Worm (Caenorhabditis elegans) whole organism, L2 larva: ENCODE results near the gene Y4C6B.3.

Experiments
- C34F6.9 ChIP-seq: fragments of 150-350 bp; optimal IDR thresholded peaks from 2 replicates; lab custom pipeline; 2014; ENCODE audit warnings: missing biosample characterization, missing genetic modification characterization
- F13H6.1 ChIP-seq: sonication (generic microtip); optimal IDR thresholded peaks from 2 replicates; lab custom pipeline; 2016; ENCODE audit warnings: missing genetic modification characterization, missing compliant biosample characterization
- R02D3.7 ChIP-seq: fragments of 150-350 bp; optimal IDR thresholded peaks from 2 replicates; lab custom pipeline; 2014; ENCODE audit warnings: missing biosample characterization, missing genetic modification characterization
- Y55F3AM.14 ChIP-seq: fragments of 200-800 bp; sonication (Bioruptor generic); optimal IDR thresholded peaks from 2 replicates; lab custom pipeline; 2018; ENCODE audit warnings: mild to moderate bottlenecking, missing genetic modification characterization, missing compliant biosample characterization
- ZK546.5 ChIP-seq: sonication (generic microtip); optimal IDR thresholded peaks from 2 replicates; lab custom pipeline; 2017; ENCODE audit warnings: missing biosample characterization, missing genetic modification characterization
- alr-1 ChIP-seq: fragments of 150-350 bp; optimal IDR thresholded peaks from 2 replicates; lab custom pipeline; 2014; ENCODE audit warnings: missing biosample characterization, missing genetic modification characterization
- ama-1 ChIP-seq: fragments of 150-350 bp; optimal IDR thresholded peaks from 2 replicates; lab custom pipeline; 2018; ENCODE audit warnings: inconsistent platforms
- blmp-1 ChIP-seq: sonication (generic microtip); optimal IDR thresholded peaks from 2 replicates; lab custom pipeline; 2017; ENCODE audit warnings: missing genetic modification characterization, mild to moderate bottlenecking, missing compliant biosample characterization, antibody characterized with exemption, moderate library complexity; ENCODE audit not compliant: insufficient read depth
- ceh-16 ChIP-seq: fragments of 150-350 bp; optimal IDR thresholded peaks from 2 replicates; lab custom pipeline; 2014; ENCODE audit warnings: missing biosample characterization, missing genetic modification characterization
- ceh-82 ChIP-seq: fragments of 150-350 bp; optimal IDR thresholded peaks from 2 replicates; lab custom pipeline; 2014; ENCODE audit warnings: missing biosample characterization, missing genetic modification characterization
- crh-2 ChIP-seq: sonication (generic microtip); optimal IDR thresholded peaks from 2 replicates; lab custom pipeline; 2017; ENCODE audit warnings: missing biosample characterization, missing genetic modification characterization
- dmd-4 ChIP-seq: sonication (generic microtip); optimal IDR thresholded peaks from 2 replicates; lab custom pipeline; 2017; ENCODE audit warnings: missing biosample characterization, missing genetic modification characterization
- egl-27 ChIP-seq: sonication (generic microtip); optimal IDR thresholded peaks from 3 replicates; lab custom pipeline; 2017; ENCODE audit warnings: missing biosample characterization, missing genetic modification reagents, missing genetic modification characterization
- elt-1 ChIP-seq: fragments of 150-350 bp; optimal IDR thresholded peaks from 2 replicates; lab custom pipeline; 2014; ENCODE audit warnings: missing biosample characterization, missing genetic modification characterization
- elt-3 ChIP-seq: sonication (generic microtip); optimal IDR thresholded peaks from 2 replicates; lab custom pipeline; 2017; ENCODE audit warnings: missing biosample characterization, missing genetic modification characterization
- fos-1 ChIP-seq: fragments of 150-350 bp; optimal IDR thresholded peaks from 2 replicates; lab custom pipeline; 2014; ENCODE audit warnings: missing biosample characterization, missing genetic modification characterization
- gmeb-1 ChIP-seq: fragments of 150-350 bp; optimal IDR thresholded peaks from 2 replicates; lab custom pipeline; 2014; ENCODE audit warnings: missing biosample characterization, missing genetic modification characterization
- lin-11 ChIP-seq: fragments of 150-350 bp; sonication (generic microtip); optimal IDR thresholded peaks from 2 replicates; lab custom pipeline; 2014; ENCODE audit warnings: missing biosample characterization, missing genetic modification characterization, inconsistent platforms, mixed read lengths
- lin-13 ChIP-seq: fragments of 150-350 bp; optimal IDR thresholded peaks from 2 replicates; lab custom pipeline; 2014; ENCODE audit warnings: missing biosample characterization, missing genetic modification reagents, missing genetic modification characterization
- lin-39 ChIP-seq: fragments of 150-350 bp; optimal IDR thresholded peaks from 2 replicates; lab custom pipeline; 2014; ENCODE audit warnings: missing biosample characterization, missing genetic modification reagents, missing genetic modification characterization
- lsy-2 ChIP-seq, 2 experiments: fragments of 150-350 bp in 1 of 2; sonication (generic microtip) in 1 of 2; optimal IDR thresholded peaks; 2 replicates each; lab custom pipeline; 2014 to 2017; ENCODE audit warnings: missing biosample characterization in 2 of 2, missing genetic modification characterization in 2 of 2
- mab-5 ChIP-seq: fragments of 150-350 bp; optimal IDR thresholded peaks from 2 replicates; lab custom pipeline; 2014; ENCODE audit warnings: missing biosample characterization, missing genetic modification characterization
- mbf-1 ChIP-seq: sonication (generic microtip); optimal IDR thresholded peaks from 2 replicates; lab custom pipeline; 2017; ENCODE audit warnings: missing biosample characterization, missing genetic modification characterization
- mdl-1 ChIP-seq, 2 experiments: fragments of 150-350 bp in 1 of 2; sonication (generic microtip) in 1 of 2; optimal IDR thresholded peaks; 2 replicates each; lab custom pipeline; 2017; ENCODE audit warnings: missing biosample characterization in 2 of 2, missing genetic modification characterization in 2 of 2
- nhr-10 ChIP-seq: sonication (generic microtip); optimal IDR thresholded peaks from 2 replicates; lab custom pipeline; 2017; ENCODE audit warnings: missing biosample characterization, missing genetic modification characterization
- nhr-11 ChIP-seq: fragments of 150-350 bp; optimal IDR thresholded peaks from 2 replicates; lab custom pipeline; 2014; ENCODE audit warnings: missing biosample characterization, missing genetic modification characterization
- nhr-12 ChIP-seq: fragments of 150-350 bp; optimal IDR thresholded peaks from 2 replicates; lab custom pipeline; 2014; ENCODE audit warnings: missing biosample characterization, missing genetic modification characterization
- nhr-129 ChIP-seq: fragments of 150-350 bp; optimal IDR thresholded peaks from 2 replicates; lab custom pipeline; 2014; ENCODE audit warnings: missing biosample characterization, missing genetic modification characterization
- nhr-21 ChIP-seq: fragments of 150-350 bp; optimal IDR thresholded peaks from 2 replicates; lab custom pipeline; 2014; ENCODE audit warnings: missing biosample characterization, missing genetic modification characterization
- nhr-23 ChIP-seq: fragments of 150-350 bp; optimal IDR thresholded peaks from 2 replicates; lab custom pipeline; 2014; ENCODE audit warnings: missing biosample characterization, missing genetic modification reagents, missing genetic modification characterization
- nhr-237 ChIP-seq: fragments of 150-350 bp; optimal IDR thresholded peaks from 2 replicates; lab custom pipeline; 2014; ENCODE audit warnings: missing biosample characterization, missing genetic modification characterization
- nhr-25 ChIP-seq: fragments of 150-350 bp; sonication (generic microtip); optimal IDR thresholded peaks from 3 replicates; lab custom pipeline; 2014; ENCODE audit warnings: missing biosample characterization, missing genetic modification characterization
- nhr-6 ChIP-seq: fragments of 150-350 bp; optimal IDR thresholded peaks from 2 replicates; lab custom pipeline; 2014; ENCODE audit warnings: missing biosample characterization, missing genetic modification characterization
- nhr-77 ChIP-seq: fragments of 150-350 bp; optimal IDR thresholded peaks from 2 replicates; lab custom pipeline; 2014; ENCODE audit warnings: missing biosample characterization, missing genetic modification characterization
- peb-1 ChIP-seq: fragments of 150-350 bp; optimal IDR thresholded peaks from 2 replicates; lab custom pipeline; 2014; ENCODE audit warnings: missing biosample characterization, missing genetic modification characterization
- sem-4 ChIP-seq: fragments of 150-350 bp; optimal IDR thresholded peaks from 2 replicates; lab custom pipeline; 2014; ENCODE audit warnings: missing biosample characterization, missing genetic modification reagents, missing genetic modification characterization
- skn-1 ChIP-seq: sonication (generic microtip); optimal IDR thresholded peaks from 2 replicates; lab custom pipeline; 2017; ENCODE audit warnings: missing biosample characterization, missing genetic modification characterization
- sma-3 ChIP-seq: sonication (generic microtip); optimal IDR thresholded peaks from 2 replicates; lab custom pipeline; 2016; ENCODE audit warnings: missing genetic modification reagents, missing genetic modification characterization, missing compliant biosample characterization
- sma-9 ChIP-seq, 2 experiments: fragments of 150-350 bp in 1 of 2; sonication (generic microtip) in 1 of 2; optimal IDR thresholded peaks; 2 replicates each; lab custom pipeline; 2014 to 2016; ENCODE audit warnings: missing genetic modification characterization in 2 of 2, mild to moderate bottlenecking in 1 of 2, missing biosample characterization in 1 of 2, missing compliant biosample characterization in 1 of 2, missing genetic modification reagents in 1 of 2, moderate library complexity in 1 of 2
- snpc-4 ChIP-seq: fragments of 150-350 bp; optimal IDR thresholded peaks from 2 replicates; lab custom pipeline; 2014; ENCODE audit warnings: missing biosample characterization, missing genetic modification characterization
- unc-39 ChIP-seq: fragments of 150-350 bp; optimal IDR thresholded peaks from 2 replicates; lab custom pipeline; 2014; ENCODE audit warnings: missing biosample characterization, missing genetic modification characterization
- unc-55 ChIP-seq: fragments of 150-350 bp; sonication (generic microtip); optimal IDR thresholded peaks from 3 replicates; lab custom pipeline; 2014; ENCODE audit warnings: missing biosample characterization, missing genetic modification reagents, missing genetic modification characterization
- zag-1 ChIP-seq: fragments of 150-350 bp; optimal IDR thresholded peaks from 2 replicates; lab custom pipeline; 2014; ENCODE audit warnings: missing biosample characterization, missing genetic modification characterization
- ztf-1 ChIP-seq: fragments of 200-800 bp; sonication (Bioruptor generic); conservative IDR thresholded peaks from 2 replicates; pipeline ENCODE4 v1.3.6; 2022; ENCODE audit warnings: missing genetic modification characterization, missing compliant biosample characterization
- ztf-11 ChIP-seq: sonication (generic microtip); optimal IDR thresholded peaks from 2 replicates; lab custom pipeline; 2017; ENCODE audit warnings: missing biosample characterization, missing genetic modification characterization
- ztf-4 ChIP-seq: fragments of 150-350 bp; optimal IDR thresholded peaks from 2 replicates; lab custom pipeline; 2014; ENCODE audit warnings: missing biosample characterization, missing genetic modification characterization

The Y4C6B.3 gene

ce11 chrIV:5360533-5360932 is 28.3 kb downstream of the Y4C6B.3 start, which contains the start of gene F41H10.5:
Gene F41H10.5, plus strand, starts transcription at chrIV:5360907.
- no peak for TF ChIP-seq ama-1 (lab: Kevin White, UChicago)

ce11 chrIV:5364135-5364609 is 31.9 kb downstream of the Y4C6B.3 start, which contains the start of the genes hda-6 and F41H10.4:
Gene hda-6, minus strand, starts transcription at chrIV:5364306.
Gene F41H10.4, plus strand, starts transcription at chrIV:5364559.
- TF ChIP-seq nhr-6 (tag; lab: Kevin White, UChicago), result peak; percentile 66
- TF ChIP-seq alr-1, result no peak
- TF ChIP-seq nhr-11 (tag; lab: Kevin White, UChicago), result no peak
- TF ChIP-seq peb-1 (tag; lab: Kevin White, UChicago), result no peak
- TF ChIP-seq sem-4 (tag; lab: Kevin White, UChicago), result peak; percentile 37
- TF ChIP-seq nhr-21, result peak; percentile 55
- no peak for TF ChIP-seq blmp-1
- TF ChIP-seq nhr-237, result no peak
- no peak for TF ChIP-seq Y55F3AM.14 (GFP tag; lab: Kevin White, UChicago)
- TF ChIP-seq mab-5 (tag; lab: Kevin White, UChicago), result peak; percentile 47
- no peak for TF ChIP-seq zag-1 (tag; lab: Kevin White, UChicago)
- no peak for TF ChIP-seq skn-1 (tag; lab: Kevin White, UChicago)
- TF ChIP-seq mdl-1 (tag; optimal IDR thresholded peaks at IDR 0.05; lab: Kevin White, UChicago), result peak in 1 of 2 experiments; percentile 29
- peak; percentile 87 for TF ChIP-seq nhr-25 (tag; lab: Kevin White, UChicago)
- TF ChIP-seq mbf-1 (tag; lab: Kevin White, UChicago), result no peak
- TF ChIP-seq elt-3 (tag; lab: Kevin White, UChicago), result no peak
- no peak for TF ChIP-seq unc-39 (tag; lab: Kevin White, UChicago)
- peak; percentile 54 for TF ChIP-seq fos-1
- no peak for TF ChIP-seq snpc-4 (tag; lab: Kevin White, UChicago)
- no peak for TF ChIP-seq lin-39 (tag; lab: Kevin White, UChicago)
- TF ChIP-seq nhr-129 (tag; lab: Kevin White, UChicago), result peak; percentile 76
- TF ChIP-seq lin-13 (GFP tag; lab: Kevin White, UChicago), result peak; percentile 59
- no peak for TF ChIP-seq ZK546.5 (tag; lab: Kevin White, UChicago)
- TF ChIP-seq crh-2, result peak; percentile 72
- peak; percentile 70 to 91 for TF ChIP-seq lsy-2 (tag; optimal IDR thresholded peaks at IDR 0.05; lab: Kevin White, UChicago)
- peak; percentile 13 for TF ChIP-seq R02D3.7 (tag; lab: Kevin White, UChicago)
- no peak for TF ChIP-seq ama-1 (lab: Kevin White, UChicago)
- peak; percentile 69 for TF ChIP-seq F13H6.1 (tag; lab: Kevin White, UChicago)
- peak; percentile 86 for TF ChIP-seq C34F6.9 (tag; lab: Kevin White, UChicago)
- peak; percentile 64 for TF ChIP-seq sma-3
- no peak for TF ChIP-seq ztf-11
- no peak for TF ChIP-seq nhr-12 (tag; lab: Kevin White, UChicago)
- no peak for TF ChIP-seq nhr-77 (tag; lab: Kevin White, UChicago)
- no peak for TF ChIP-seq elt-1
- TF ChIP-seq lin-11 (tag; lab: Kevin White, UChicago), result peak; percentile 14
- peak; percentile 83 for TF ChIP-seq sma-9 (GFP tag; optimal IDR thresholded peaks at IDR 0.05; lab: Kevin White, UChicago)
- no peak for TF ChIP-seq sma-9 (tag; optimal IDR thresholded peaks at IDR 0.05; lab: Kevin White, UChicago)
- no peak for TF ChIP-seq ztf-4 (tag; lab: Kevin White, UChicago)
- TF ChIP-seq dmd-4, result no peak
- peak; percentile 24 for TF ChIP-seq egl-27 (tag; lab: Kevin White, UChicago)
- no peak for TF ChIP-seq nhr-10
- TF ChIP-seq ceh-82, result no peak
- peak; percentile 75 for TF ChIP-seq unc-55
- no peak for TF ChIP-seq nhr-23 (tag; lab: Kevin White, UChicago)
- peak; percentile 80 for TF ChIP-seq gmeb-1
- TF ChIP-seq ceh-16 (tag; lab: Kevin White, UChicago), result no peak
- TF ChIP-seq ztf-1, result no peak
